Worm (Caenorhabditis elegans): ENCODE data around the gene mpk-1.

Gene mpk-1

DNA sequence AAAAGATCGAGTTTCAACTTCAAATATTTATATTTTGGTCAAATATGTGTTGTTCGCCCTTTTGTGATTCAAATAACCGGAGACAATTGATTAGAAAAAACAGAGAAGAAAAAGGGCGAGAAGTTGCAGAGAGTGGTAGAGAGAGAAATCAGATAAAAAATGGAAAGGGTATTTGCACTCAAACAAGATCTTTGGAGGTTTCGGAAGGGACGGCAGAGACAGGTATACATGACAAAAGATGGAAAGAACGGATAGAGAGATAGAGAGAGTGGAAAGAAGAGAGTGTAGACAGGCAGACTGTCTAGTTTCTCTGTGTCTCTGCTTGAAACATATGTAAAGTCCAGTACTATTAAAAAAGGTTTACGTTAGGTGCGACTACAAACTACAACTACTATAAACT lies 8.3 kb upstream of the mpk-1 start:
- TF ChIP-seq unc-62 (GFP tag; optimal IDR thresholded peaks at IDR 0.05), result no peak

ce11 chrIII:4234642-4235295 lies 6.9 kb upstream of the mpk-1 start:
- no peak for TF ChIP-seq unc-62 (GFP tag; optimal IDR thresholded peaks at IDR 0.05)

DNA sequence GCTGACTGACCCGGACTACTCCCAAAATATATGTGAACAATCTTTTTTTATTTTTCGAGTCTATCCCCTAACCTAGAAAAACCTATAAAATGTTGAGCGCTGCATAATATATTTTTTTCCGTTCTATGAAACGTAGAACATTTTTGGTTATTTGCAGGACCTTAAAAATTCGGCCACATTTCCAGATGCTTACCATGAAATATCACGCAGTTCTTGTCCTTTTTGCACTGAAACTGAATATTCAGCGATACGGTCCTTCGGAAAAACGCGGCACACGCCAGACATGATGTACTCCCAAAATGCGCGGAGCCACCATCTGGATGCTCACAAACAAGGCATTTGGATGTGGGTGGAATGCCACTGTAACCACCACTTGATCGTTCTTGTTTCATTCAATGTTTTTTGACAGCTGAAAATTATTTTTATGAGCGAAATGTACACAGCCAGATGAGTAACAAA lies 4.9 kb upstream of the mpk-1 start, which contains the start of gene nhr-20:
Gene nhr-20, minus strand, starts transcription at position 409 of the 459 bp plus-strand sequence.
- TF ChIP-seq unc-62 (GFP tag; optimal IDR thresholded peaks at IDR 0.05), result no peak

ce11 chrIII:4231372-4231771 lies 3.5 kb upstream of the mpk-1 start:
- no peak for TF ChIP-seq unc-62 (GFP tag; optimal IDR thresholded peaks at IDR 0.05)

DNA sequence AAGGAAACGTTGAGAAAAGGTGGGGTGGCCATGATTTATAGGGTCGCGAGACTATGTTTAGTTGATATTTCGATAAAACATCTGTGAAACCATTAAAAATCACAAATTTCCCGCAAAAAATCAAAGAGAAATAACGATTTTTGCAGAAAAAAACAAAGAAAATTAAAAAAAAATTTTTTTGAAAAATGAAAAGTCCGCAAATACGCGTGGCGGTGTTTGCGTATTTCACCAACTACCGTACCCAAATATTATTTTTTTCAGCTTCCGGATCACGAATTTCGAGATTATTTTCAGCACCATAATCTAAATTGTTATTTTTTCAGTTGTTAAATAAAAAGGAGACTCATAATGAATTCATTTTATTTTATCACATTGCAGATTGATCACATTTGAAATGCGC lies 2.2 kb upstream of the mpk-1 start:
- no peak for TF ChIP-seq unc-62 (GFP tag; optimal IDR thresholded peaks at IDR 0.05)

DNA sequence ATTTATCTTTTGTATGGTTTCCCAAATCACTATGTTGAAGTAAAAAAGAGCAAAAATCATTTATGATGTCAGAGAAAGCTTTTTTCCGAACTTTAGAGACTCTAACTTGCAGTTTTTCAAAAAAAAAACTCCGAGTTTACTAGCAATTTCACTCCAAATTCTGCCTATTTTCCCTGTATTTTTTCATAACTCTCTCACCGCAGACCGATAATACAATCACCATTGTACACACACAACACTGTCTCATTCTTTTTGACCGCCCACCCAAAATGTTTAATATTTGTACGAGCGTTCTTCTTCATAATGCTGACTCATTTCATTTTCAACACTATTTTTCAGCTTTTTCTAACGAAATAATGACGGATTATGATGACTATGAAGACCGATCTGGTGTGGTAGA lies 933 bp upstream of the mpk-1 start, which contains the start of gene F43C1.5:
Gene F43C1.5, plus strand, starts transcription at position 301 of the 400 bp plus-strand sequence.
- no peak for TF ChIP-seq unc-62 (GFP tag; optimal IDR thresholded peaks at IDR 0.05)

DNA sequence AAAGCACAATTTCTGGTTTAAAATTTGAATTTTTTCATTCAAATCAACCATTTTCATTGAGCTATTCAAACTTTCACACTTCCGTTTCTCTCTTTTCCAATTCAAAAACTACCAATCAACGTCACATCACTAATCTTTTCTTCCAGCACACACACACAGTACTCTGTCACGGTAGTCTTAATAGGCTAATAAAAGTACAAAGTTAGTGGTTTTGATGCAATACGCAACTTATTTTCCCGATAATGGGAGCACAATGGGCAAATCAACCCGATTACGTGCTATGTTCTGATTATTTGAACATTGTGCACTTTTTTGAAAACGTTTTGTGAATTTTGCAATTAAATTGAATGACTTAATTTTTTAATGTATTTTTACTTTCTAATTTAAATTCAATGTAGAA lies 545 bp downstream of the mpk-1 start:
- TF ChIP-seq unc-62 (GFP tag; optimal IDR thresholded peaks at IDR 0.05), result no peak

- TF ChIP-seq unc-62 (GFP tag; optimal IDR thresholded peaks at IDR 0.05), result no peak
Observed at ce11 chrIII:4224722-4225121, 3.2 kb downstream of the mpk-1 start.

DNA sequence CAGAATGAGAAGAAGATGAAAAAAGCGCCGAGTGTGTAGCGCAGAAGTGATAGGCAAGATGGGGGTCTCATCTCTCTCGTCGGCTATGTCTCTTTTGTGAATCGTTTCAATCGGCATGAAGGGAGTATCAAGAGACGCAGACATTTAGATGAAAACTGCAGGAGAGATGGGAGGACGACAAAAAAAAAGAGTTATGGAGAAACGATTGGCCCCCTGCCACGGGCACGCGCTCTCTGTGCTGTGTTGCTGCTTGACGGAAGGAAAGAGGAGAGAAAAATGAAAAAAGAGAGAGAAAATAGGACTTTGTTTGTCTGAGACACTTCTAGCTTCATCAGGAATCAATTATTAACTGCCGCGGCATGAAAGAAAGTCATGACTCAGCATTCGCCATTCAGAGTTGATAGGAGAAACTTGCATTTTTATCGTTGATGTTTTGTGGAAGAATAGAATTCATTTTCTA lies 4.2 kb downstream of the mpk-1 start:
- no peak for TF ChIP-seq unc-62 (GFP tag; optimal IDR thresholded peaks at IDR 0.05)

DNA sequence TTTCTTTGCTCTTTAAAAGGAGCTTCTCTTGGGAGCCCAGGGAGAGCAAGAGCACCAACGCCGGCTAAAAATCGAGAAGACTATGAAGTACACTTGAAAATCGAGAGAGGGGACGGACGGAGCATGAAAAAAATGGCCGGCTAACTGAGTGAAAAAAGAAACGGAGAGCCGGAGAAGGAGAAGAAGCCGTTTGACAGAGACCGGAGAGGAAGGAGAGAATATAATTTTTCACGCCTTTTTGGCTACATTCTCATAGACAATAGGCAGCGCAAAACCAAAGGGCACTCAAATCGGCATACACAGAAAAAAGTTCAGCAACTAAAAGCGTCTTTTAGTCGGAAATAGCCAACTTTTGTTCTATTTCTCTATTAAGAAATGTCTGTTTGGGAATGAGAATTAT lies 6.4 kb downstream of the mpk-1 start:
- TF ChIP-seq unc-62 (GFP tag; optimal IDR thresholded peaks at IDR 0.05), result no peak

DNA sequence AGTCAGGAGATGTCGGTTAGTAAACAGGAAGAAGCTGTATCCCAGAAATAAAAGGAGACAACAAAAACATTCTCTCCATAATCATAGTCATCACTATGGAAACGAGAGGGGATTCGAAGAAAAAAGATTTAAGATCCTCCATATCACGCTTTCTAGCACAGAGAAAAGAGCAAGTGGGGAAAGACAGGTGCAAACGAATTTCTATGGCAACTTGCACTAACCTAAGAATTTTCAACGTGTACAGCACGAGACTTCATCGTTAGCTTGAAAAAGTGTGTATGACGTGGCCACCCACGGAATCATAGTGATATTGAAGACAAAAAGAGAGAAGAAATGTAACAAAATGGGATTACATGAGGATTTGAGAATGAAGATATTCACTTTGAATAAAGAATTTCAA lies 7.0 kb downstream of the mpk-1 start:
- no peak for TF ChIP-seq unc-62 (GFP tag; optimal IDR thresholded peaks at IDR 0.05)

ce11 chrIII:4210661-4211060 lies 17.2 kb downstream of the mpk-1 start:
- TF ChIP-seq unc-62 (GFP tag; optimal IDR thresholded peaks at IDR 0.05), result no peak

ce11 chrIII:4209188-4209587 lies 18.7 kb downstream of the mpk-1 start, which contains the start of gene phlp-2:
phlp-2 (plus strand) TSS chrIII:4209488.
- no peak for TF ChIP-seq unc-62 (GFP tag; optimal IDR thresholded peaks at IDR 0.05)

- TF ChIP-seq unc-62 (GFP tag; optimal IDR thresholded peaks at IDR 0.05), result no peak
Observed at ce11 chrIII:4208210-4208609, 19.7 kb downstream of the mpk-1 start.

ce11 chrIII:4205751-4206327 lies 22.1 kb downstream of the mpk-1 start, which contains the start of gene R74.8:
R74.8 (plus strand) TSS chrIII:4206277.
- TF ChIP-seq unc-62 (GFP tag; optimal IDR thresholded peaks at IDR 0.05), result no peak

ce11 chrIII:4204964-4205363 lies 22.9 kb downstream of the mpk-1 start:
- TF ChIP-seq unc-62 (GFP tag; optimal IDR thresholded peaks at IDR 0.05), result no peak

DNA sequence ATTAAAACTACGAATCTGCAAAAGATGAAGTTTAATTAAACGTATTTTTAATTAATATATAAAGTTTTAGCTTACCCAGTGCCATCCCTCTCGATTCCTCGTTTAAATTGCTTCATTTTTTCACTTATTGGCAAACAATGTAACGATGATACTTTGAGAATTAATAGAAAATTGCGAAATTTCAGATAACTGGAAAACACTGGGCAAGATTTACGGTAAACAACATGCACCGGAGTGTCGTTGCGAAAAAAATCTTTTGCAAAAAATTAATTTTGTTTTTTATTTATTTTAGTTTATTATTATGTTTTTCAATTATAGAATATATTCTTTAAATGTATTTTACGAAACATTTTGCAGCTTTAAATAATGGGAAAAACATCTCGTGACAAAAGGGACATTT lies 23.8 kb downstream of the mpk-1 start, which contains the start of the genes pelo-1 and R74.7:
Gene pelo-1, minus strand, starts transcription at position 151 of the 400 bp plus-strand sequence.
Gene R74.7, plus strand, starts transcription at position 358 of the 400 bp plus-strand sequence.
- TF ChIP-seq unc-62 (GFP tag; optimal IDR thresholded peaks at IDR 0.05), result no peak

Data from whole organism, dauer.